Worm (Caenorhabditis elegans) whole organism, mixed stage, embryonic: Measurements from ENCODE around the gene M01B2.10.
"Not testable (repeated sequence)": the region's sequence is repeated elsewhere in the genome, so short reads cannot be mapped to it uniquely, and the experiment has no call there.

Experiments
- M03D4.4 ChIP-seq: sonication (generic microtip); optimal IDR thresholded peaks from 2 replicates; lab custom pipeline; 2017; ENCODE audit warnings: mild to moderate bottlenecking, missing genetic modification characterization, missing compliant biosample characterization
- bed-3 ChIP-seq: fragments of 200-800 bp; sonication (Bioruptor generic); optimal IDR thresholded peaks from 3 replicates; lab custom pipeline; 2018; ENCODE audit warnings: mild to moderate bottlenecking, missing genetic modification characterization, moderate library complexity, missing compliant biosample characterization
- blmp-1 ChIP-seq: fragments of 150-350 bp; optimal IDR thresholded peaks from 2 replicates; lab custom pipeline; 2014; ENCODE audit warnings: missing biosample characterization, missing genetic modification characterization
- ceh-39 ChIP-seq: fragments of 150-350 bp; optimal IDR thresholded peaks from 2 replicates; lab custom pipeline; 2014; ENCODE audit warnings: missing biosample characterization, missing genetic modification characterization
- ceh-43 ChIP-seq: fragments of 200-800 bp; sonication (Bioruptor generic); optimal IDR thresholded peaks from 2 replicates; lab custom pipeline; 2018; ENCODE audit warnings: mild to moderate bottlenecking, missing genetic modification characterization, moderate library complexity, missing compliant biosample characterization
- ceh-83 ChIP-seq: fragments of 200-800 bp; sonication (Bioruptor generic); optimal IDR thresholded peaks from 2 replicates; lab custom pipeline; 2018; ENCODE audit warnings: mild to moderate bottlenecking, missing genetic modification characterization, missing compliant biosample characterization
- cnd-1 ChIP-seq: fragments of 200-800 bp; sonication (Bioruptor generic); optimal IDR thresholded peaks from 2 replicates; lab custom pipeline; 2018; ENCODE audit warnings: mild to moderate bottlenecking, missing genetic modification characterization, missing compliant biosample characterization
- drap-1 ChIP-seq: fragments of 200-800 bp; sonication (Bioruptor generic); optimal IDR thresholded peaks from 3 replicates; lab custom pipeline; 2018; ENCODE audit warnings: mild to moderate bottlenecking, missing genetic modification characterization, missing compliant biosample characterization
- elt-3 ChIP-seq: fragments of 150-350 bp; optimal IDR thresholded peaks from 2 replicates; lab custom pipeline; 2014; ENCODE audit warnings: missing biosample characterization, missing genetic modification characterization
- flh-1 ChIP-seq: fragments of 200-800 bp; sonication (Bioruptor generic); optimal IDR thresholded peaks from 2 replicates; lab custom pipeline; 2018; ENCODE audit warnings: mild to moderate bottlenecking, missing genetic modification characterization, moderate library complexity, missing compliant biosample characterization
- ham-2 ChIP-seq: fragments of 200-800 bp; sonication (Bioruptor generic); optimal IDR thresholded peaks from 2 replicates; lab custom pipeline; 2018; ENCODE audit warnings: mild to moderate bottlenecking, missing genetic modification characterization, missing compliant biosample characterization
- hlh-1 ChIP-seq: fragments of 150-350 bp; optimal IDR thresholded peaks from 2 replicates; lab custom pipeline; 2014; ENCODE audit warnings: missing biosample characterization, missing genetic modification reagents, missing genetic modification characterization
- lin-13 ChIP-seq: fragments of 150-350 bp; optimal IDR thresholded peaks from 2 replicates; lab custom pipeline; 2014; ENCODE audit warnings: missing biosample characterization, missing genetic modification characterization
- lin-32 ChIP-seq: fragments of 200-800 bp; sonication (Bioruptor generic); optimal IDR thresholded peaks from 2 replicates; lab custom pipeline; 2018; ENCODE audit warnings: mild to moderate bottlenecking, missing genetic modification characterization, missing compliant biosample characterization
- lsy-2 ChIP-seq: fragments of 150-350 bp; optimal IDR thresholded peaks from 2 replicates; lab custom pipeline; 2014; ENCODE audit warnings: missing biosample characterization, missing genetic modification characterization
- mab-5 ChIP-seq: fragments of 150-350 bp; optimal IDR thresholded peaks from 2 replicates; lab custom pipeline; 2014; ENCODE audit warnings: missing biosample characterization, missing genetic modification characterization
- mep-1 ChIP-seq: fragments of 150-350 bp; optimal IDR thresholded peaks from 2 replicates; lab custom pipeline; 2017; ENCODE audit warnings: missing biosample characterization, missing genetic modification reagents, missing genetic modification characterization, inconsistent platforms
- mls-2 ChIP-seq: sonication (generic microtip); optimal IDR thresholded peaks from 2 replicates; lab custom pipeline; 2016; ENCODE audit warnings: mild to moderate bottlenecking, missing genetic modification characterization, moderate library complexity, missing compliant biosample characterization
- nhr-2 ChIP-seq: fragments of 150-350 bp; optimal IDR thresholded peaks from 2 replicates; lab custom pipeline; 2014; ENCODE audit warnings: missing biosample characterization, missing genetic modification characterization
- nhr-237 ChIP-seq: fragments of 150-350 bp; optimal IDR thresholded peaks from 2 replicates; lab custom pipeline; 2014; ENCODE audit warnings: missing biosample characterization, missing genetic modification characterization
- nhr-28 ChIP-seq: fragments of 150-350 bp; optimal IDR thresholded peaks from 2 replicates; lab custom pipeline; 2014; ENCODE audit warnings: missing biosample characterization, missing genetic modification characterization
- nhr-76 ChIP-seq: sonication (generic microtip); optimal IDR thresholded peaks from 2 replicates; lab custom pipeline; 2017; ENCODE audit warnings: missing biosample characterization, missing genetic modification characterization
- sem-2 ChIP-seq: fragments of 200-800 bp; sonication (Bioruptor generic); optimal IDR thresholded peaks from 2 replicates; lab custom pipeline; 2018; ENCODE audit warnings: mild to moderate bottlenecking, missing genetic modification characterization, missing compliant biosample characterization
- snpc-4 ChIP-seq: fragments of 150-350 bp; optimal IDR thresholded peaks from 2 replicates; lab custom pipeline; 2014; ENCODE audit warnings: missing biosample characterization, missing genetic modification characterization
- sptf-1 ChIP-seq: sonication (generic microtip); optimal IDR thresholded peaks from 2 replicates; lab custom pipeline; 2017; ENCODE audit warnings: mild to moderate bottlenecking, missing genetic modification characterization, moderate library complexity, missing compliant biosample characterization
- tbx-8 ChIP-seq: fragments of 200-800 bp; sonication (Bioruptor generic); optimal IDR thresholded peaks from 2 replicates; lab custom pipeline; 2018; ENCODE audit warnings: mild to moderate bottlenecking, missing genetic modification characterization, moderate library complexity, missing compliant biosample characterization
- unc-39 ChIP-seq: fragments of 150-350 bp; optimal IDR thresholded peaks from 2 replicates; lab custom pipeline; 2014; ENCODE audit warnings: missing biosample characterization, missing genetic modification characterization
- unc-62 ChIP-seq: fragments of 150-350 bp; optimal IDR thresholded peaks from 2 replicates; lab custom pipeline; 2014; ENCODE audit warnings: missing biosample characterization, missing genetic modification reagents, missing genetic modification characterization

Gene M01B2.10

DNA sequence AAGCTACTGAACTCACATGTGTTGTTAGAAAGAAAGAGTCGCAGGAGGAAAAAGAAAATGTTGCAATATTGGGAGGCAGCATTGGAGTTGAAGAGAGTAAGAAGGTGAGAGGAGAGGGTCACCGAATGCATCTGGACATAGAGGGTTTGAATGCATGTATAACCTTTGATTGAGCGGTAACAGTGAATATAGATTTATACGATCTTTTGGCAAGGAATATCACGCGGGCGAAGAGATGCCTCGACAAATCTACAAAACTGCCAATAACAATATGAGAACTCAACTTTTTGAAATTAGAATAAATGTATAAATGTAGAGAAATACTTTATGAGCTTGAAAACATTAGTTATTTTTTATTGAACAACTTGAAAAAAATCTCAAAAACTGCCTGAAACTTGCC, at the start of gene M01B2.10:
M01B2.10 (minus strand) TSS at position 101 of the 400 bp plus-strand sequence.
- TF ChIP-seq bed-3; nhr-76 (tag; lab: Kevin White, UChicago); tbx-8 (GFP tag; lab: Kevin White, UChicago): not testable (repeated sequence)

DNA sequence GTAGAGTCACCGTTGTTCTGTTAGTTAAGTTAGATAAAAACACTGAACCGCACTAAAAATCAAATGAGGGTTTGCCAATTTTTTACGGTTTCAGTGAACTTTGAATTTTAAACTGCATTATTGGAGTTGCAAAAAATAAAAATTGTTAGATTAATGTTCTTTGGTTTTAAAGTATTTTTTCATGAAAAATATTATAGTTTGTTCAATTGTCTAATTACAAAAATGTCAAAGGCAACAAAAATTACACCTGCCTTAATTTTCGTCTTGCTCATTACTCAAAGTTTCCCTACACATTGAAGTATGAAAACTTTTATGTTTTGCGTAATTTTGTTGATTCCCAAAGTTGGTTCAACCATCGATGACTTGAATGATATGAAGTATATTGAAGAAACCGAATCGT, 48.5 kb upstream of the M01B2.10 start, which contains the start of gene irld-62:
irld-62 (plus strand) TSS at position 301 of the 400 bp plus-strand sequence.
- TF ChIP-seq mep-1 (no peak), nhr-2 (no peak), nhr-237 (no peak), lsy-2 (tag; lab: Kevin White, UChicago) (no peak), flh-1 (GFP tag; lab: Kevin White, UChicago) (no peak), M03D4.4 (tag; lab: Kevin White, UChicago) (no peak), blmp-1 (no peak), unc-62 (GFP tag; lab: Kevin White, UChicago) (no peak), mls-2 (tag; lab: Kevin White, UChicago) (no peak), nhr-76 (tag; lab: Kevin White, UChicago) (no peak), lin-32 (GFP tag; lab: Kevin White, UChicago) (no peak), tbx-8 (GFP tag; lab: Kevin White, UChicago) (no peak), sem-2 (GFP tag; lab: Kevin White, UChicago) (no peak), hlh-1 (tag; lab: Kevin White, UChicago) (no peak), elt-3 (tag; lab: Kevin White, UChicago) (no peak), ceh-39 (tag; lab: Kevin White, UChicago) (no peak), drap-1 (no peak)

ce11 chrV:15309011-15309410, 46.8 kb upstream of the M01B2.10 start, which contains the start of gene srz-10:
srz-10 (minus strand) TSS chrV:15309098.
- no peak for TF ChIP-seq mls-2 (tag; lab: Kevin White, UChicago)
- TF ChIP-seq sptf-1, result no peak
- no peak for TF ChIP-seq lin-32 (GFP tag; lab: Kevin White, UChicago)
- no peak for TF ChIP-seq drap-1
- TF ChIP-seq ceh-39 (tag; lab: Kevin White, UChicago), result no peak
- TF ChIP-seq lin-13 (tag; lab: Kevin White, UChicago), result no peak

ce11 chrV:15306745-15307144, 44.5 kb upstream of the M01B2.10 start, which contains the start of gene T26H8.4:
T26H8.4 (minus strand) TSS chrV:15306845.
- TF ChIP-seq blmp-1, result no peak
- TF ChIP-seq mab-5 (tag; lab: Kevin White, UChicago), result no peak
- no peak for TF ChIP-seq snpc-4 (tag; lab: Kevin White, UChicago)
- TF ChIP-seq ceh-39 (tag; lab: Kevin White, UChicago), result no peak
- no peak for TF ChIP-seq M03D4.4 (tag; lab: Kevin White, UChicago)
- no peak for TF ChIP-seq cnd-1 (tag; lab: Kevin White, UChicago)
- TF ChIP-seq flh-1 (GFP tag; lab: Kevin White, UChicago), result no peak

- no peak for TF ChIP-seq sptf-1
- TF ChIP-seq ham-2 (GFP tag; lab: Kevin White, UChicago), result no peak
- TF ChIP-seq lsy-2 (tag; lab: Kevin White, UChicago), result no peak
- no peak for TF ChIP-seq unc-62 (GFP tag; lab: Kevin White, UChicago)
- no peak for TF ChIP-seq hlh-1 (tag; lab: Kevin White, UChicago)
- TF ChIP-seq snpc-4 (tag; lab: Kevin White, UChicago), result no peak
- no peak for TF ChIP-seq ceh-43
- no peak for TF ChIP-seq M03D4.4 (tag; lab: Kevin White, UChicago)
- no peak for TF ChIP-seq blmp-1
- TF ChIP-seq mab-5 (tag; lab: Kevin White, UChicago), result no peak
- TF ChIP-seq nhr-28 (tag; lab: Kevin White, UChicago), result no peak
- TF ChIP-seq ceh-39 (tag; lab: Kevin White, UChicago), result no peak
- TF ChIP-seq unc-39 (tag; lab: Kevin White, UChicago), result no peak
- TF ChIP-seq bed-3, result no peak
- TF ChIP-seq nhr-76 (tag; lab: Kevin White, UChicago), result no peak
- no peak for TF ChIP-seq lin-13 (tag; lab: Kevin White, UChicago)
- no peak for TF ChIP-seq ceh-83 (GFP tag; lab: Kevin White, UChicago)
- TF ChIP-seq, all 35 proteins: peak for 0
Observed at ce11 chrV:15305502-15305901, 43.3 kb upstream of the M01B2.10 start, which contains the start of gene T26H8.5. T26H8.5 (minus strand) TSS chrV:15305602.

- no peak for TF ChIP-seq blmp-1
- TF ChIP-seq nhr-237, result no peak
- no peak for TF ChIP-seq nhr-28 (tag; lab: Kevin White, UChicago)
Observed at ce11 chrV:15303625-15304024, 41.4 kb upstream of the M01B2.10 start, which contains the start of gene srx-48. srx-48 (minus strand) TSS chrV:15303725.
